Fruit fly (Drosophila melanogaster): ENCODE data around the gene CG31787.

CG31787 gene

dm6 chr2L:18319577-18320316, 34.2 kb upstream of the CG31787 start, which contains the start of gene Fas3 (continued):
- TF ChIP-seq sr (GFP tag; IDR thresholded peaks at IDR 0.05) (peak; percentile 87), tll (GFP tag; optimal IDR thresholded peaks at IDR 0.05) (no peak), CG14050 (GFP tag; IDR thresholded peaks at IDR 0.05) (no peak), CG31388 (GFP tag; optimal IDR thresholded peaks at IDR 0.05) (no peak), chinmo (GFP tag; IDR thresholded peaks at IDR 0.05; ENCODE audit: partially characterized antibody) (peak; percentile 93; the same call in 2 of the 4 replicates), ind (GFP tag; optimal IDR thresholded peaks at IDR 0.05) (no peak), CG12744 (GFP tag; optimal IDR thresholded peaks at IDR 0.05) (no peak), ftz-f1 (GFP tag; optimal IDR thresholded peaks at IDR 0.05) (peak; percentile 48), ranshi (GFP tag; IDR thresholded peaks at IDR 0.05) (no peak), danr (GFP tag; IDR thresholded peaks at IDR 0.05) (no peak), CG17186 (GFP tag; optimal IDR thresholded peaks at IDR 0.05) (no peak), YL-1 (GFP tag; optimal IDR thresholded peaks at IDR 0.05) (no peak), Ets97D (GFP tag; optimal IDR thresholded peaks at IDR 0.05) (no peak), CG11247 (GFP tag; IDR thresholded peaks at IDR 0.05) (no peak), sim (GFP tag; IDR thresholded peaks at IDR 0.05) (no peak), twi (tag; optimal IDR thresholded peaks at IDR 0.05) (no peak), CG8924 (tag; optimal IDR thresholded peaks at IDR 0.05) (peak; percentile 53), gro (GFP tag; optimal IDR thresholded peaks at IDR 0.05) (peak; percentile 56), CG1024 (GFP tag; IDR thresholded peaks at IDR 0.05) (0 out of 2 replicates have a peak, but pooled peaks have one; percentile 36), Ada2b (GFP tag; IDR thresholded peaks at IDR 0.05) (no peak), CG2129 (GFP tag; IDR thresholded peaks at IDR 0.05; ENCODE audit: partially characterized antibody) (no peak), CG7963 (GFP tag; IDR thresholded peaks at IDR 0.05; ENCODE audit: partially characterized antibody) (no peak), gem (tag; optimal IDR thresholded peaks at IDR 0.05) (peak; percentile 33), Dll (GFP tag; IDR thresholded peaks at IDR 0.05; ENCODE audit: partially characterized antibody) (0 out of 4 replicates have a peak, but pooled peaks have one; percentile 30), Rfx (GFP tag; IDR thresholded peaks at IDR 0.05) (peak; percentile 32; the same call in 1 of the 2 replicates), CG12769 (tag; optimal IDR thresholded peaks at IDR 0.05) (peak; percentile 82), Sox102F (GFP tag; optimal IDR thresholded peaks at IDR 0.05) (peak; percentile 42), gsb-n (tag; optimal IDR thresholded peaks at IDR 0.05) (peak; percentile 30), Hmr (GFP tag; optimal IDR thresholded peaks at IDR 0.05) (peak; percentile 40), CG10147 (GFP tag; optimal IDR thresholded peaks at IDR 0.05) (peak; percentile 29), fd96Cb (tag; optimal IDR thresholded peaks at IDR 0.05) (no peak), Side (GFP tag; optimal IDR thresholded peaks at IDR 0.05) (peak; percentile 50), CG17385 (GFP tag; optimal IDR thresholded peaks at IDR 0.05) (peak; percentile 8), CG12391 (tag; optimal IDR thresholded peaks at IDR 0.05) (no peak), CG6689 (GFP tag; IDR thresholded peaks at IDR 0.05) (no peak), CG2889 (GFP tag; IDR thresholded peaks at IDR 0.05) (no peak), CG3726 (GFP tag; IDR thresholded peaks at IDR 0.05) (no peak), CG7987 (GFP tag; optimal IDR thresholded peaks at IDR 0.05) (no peak), trem (tag; optimal IDR thresholded peaks at IDR 0.05) (no peak), CG31441 (GFP tag; IDR thresholded peaks at IDR 0.05) (no peak; the same call in 1 of the 2 replicates), fd102C (GFP tag; optimal IDR thresholded peaks at IDR 0.05) (no peak), Hand (GFP tag; optimal IDR thresholded peaks at IDR 0.05) (no peak), CG11695 (GFP tag; IDR thresholded peaks at IDR 0.05) (0 out of 3 replicates have a peak, but pooled peaks have one; percentile 7), Scr (GFP tag; IDR thresholded peaks at IDR 0.05; ENCODE audit: partially characterized antibody) (peak; percentile 55), Max (GFP tag; optimal IDR thresholded peaks at IDR 0.05) (no peak), CTCF (GFP tag; optimal IDR thresholded peaks at IDR 0.05) (no peak), Hsf (GFP tag; optimal IDR thresholded peaks at IDR 0.05) (no peak), seq (GFP tag; IDR thresholded peaks at IDR 0.05) (no peak), row (GFP tag; IDR thresholded peaks at IDR 0.05) (no peak; the same call in 2 of the 3 replicates), NK7.1 (GFP tag; optimal IDR thresholded peaks at IDR 0.05) (no peak)

Data from whole organism, embryonic.